Worm (Caenorhabditis elegans) whole organism, late embryonic: ENCODE data around the gene T22C8.1.

ENCODE experiments used
- C08G9.2 ChIP-seq: sonication (generic microtip); optimal IDR thresholded peaks from 2 replicates; lab custom pipeline; 2016; ENCODE audit warnings: mild to moderate bottlenecking, missing genetic modification characterization, moderate library complexity, missing compliant biosample characterization
- F13H6.1 ChIP-seq: sonication (generic microtip); optimal IDR thresholded peaks from 2 replicates; lab custom pipeline; 2016; ENCODE audit warnings: missing genetic modification characterization, missing compliant biosample characterization
- K02D7.2 ChIP-seq: sonication (generic microtip); optimal IDR thresholded peaks from 2 replicates; lab custom pipeline; 2017; ENCODE audit warnings: mild to moderate bottlenecking, missing genetic modification characterization, missing compliant biosample characterization
- T23F11.4 ChIP-seq: fragments of 200-800 bp; sonication (Bioruptor generic); optimal IDR thresholded peaks from 2 replicates; lab custom pipeline; 2018; ENCODE audit warnings: mild to moderate bottlenecking, missing genetic modification characterization, missing compliant biosample characterization
- ahr-1 ChIP-seq: sonication (generic microtip); optimal IDR thresholded peaks from 2 replicates; lab custom pipeline; 2016; ENCODE audit warnings: missing genetic modification characterization, missing compliant biosample characterization
- ceh-18 ChIP-seq: sonication (generic microtip); optimal IDR thresholded peaks from 2 replicates; lab custom pipeline; 2016; ENCODE audit warnings: missing genetic modification characterization, missing compliant biosample characterization
- ceh-19 ChIP-seq: fragments of 200-800 bp; sonication (Bioruptor generic); optimal IDR thresholded peaks from 2 replicates; lab custom pipeline; 2018; ENCODE audit warnings: mild to moderate bottlenecking, missing genetic modification characterization, missing compliant biosample characterization
- ceh-2 ChIP-seq: sonication (generic microtip); optimal IDR thresholded peaks from 2 replicates; lab custom pipeline; 2016; ENCODE audit warnings: missing genotype, missing genetic modification characterization, missing compliant biosample characterization
- ceh-22 ChIP-seq: sonication (generic microtip); optimal IDR thresholded peaks from 2 replicates; lab custom pipeline; 2017; ENCODE audit warnings: missing biosample characterization, missing genetic modification characterization
- ceh-24 ChIP-seq: sonication (generic microtip); optimal IDR thresholded peaks from 2 replicates; lab custom pipeline; 2016; ENCODE audit warnings: mild to moderate bottlenecking, missing genetic modification characterization, missing compliant biosample characterization
- ceh-30 ChIP-seq: fragments of 150-350 bp; optimal IDR thresholded peaks from 2 replicates; lab custom pipeline; 2014; ENCODE audit warnings: missing biosample characterization, missing genetic modification characterization
- ceh-34 ChIP-seq: sonication (generic microtip); optimal IDR thresholded peaks from 2 replicates; lab custom pipeline; 2016; ENCODE audit warnings: mild to moderate bottlenecking, missing genetic modification characterization, missing compliant biosample characterization
- ceh-45 ChIP-seq: fragments of 200-800 bp; sonication (Bioruptor generic); IDR thresholded peaks from 2 replicates; pipeline ENCODE4 v1.3.6; 2022; ENCODE audit warnings: missing genetic modification reagents, missing genetic modification characterization, missing compliant biosample characterization
- ceh-48 ChIP-seq: sonication (generic microtip); optimal IDR thresholded peaks from 2 replicates; lab custom pipeline; 2016; ENCODE audit warnings: missing genetic modification characterization, inconsistent platforms, missing compliant biosample characterization
- ceh-6 ChIP-seq: fragments of 200-800 bp; sonication (Bioruptor generic); optimal IDR thresholded peaks from 2 replicates; lab custom pipeline; 2018; ENCODE audit warnings: mild to moderate bottlenecking, missing genetic modification characterization, missing compliant biosample characterization
- dve-1 ChIP-seq: sonication (generic microtip); optimal IDR thresholded peaks from 2 replicates; lab custom pipeline; 2017; ENCODE audit warnings: antibody characterized with exemption, mild to moderate bottlenecking, missing genetic modification characterization, missing compliant biosample characterization
- elt-2 ChIP-seq: sonication (generic microtip); optimal IDR thresholded peaks from 2 replicates; lab custom pipeline; 2016; ENCODE audit warnings: missing genetic modification reagents, missing genetic modification characterization, missing compliant biosample characterization
- fax-1 ChIP-seq: sonication (generic microtip); optimal IDR thresholded peaks from 2 replicates; lab custom pipeline; 2016; ENCODE audit warnings: missing genotype, missing genetic modification characterization, missing compliant biosample characterization
- fkh-10 ChIP-seq: fragments of 150-350 bp; optimal IDR thresholded peaks from 2 replicates; lab custom pipeline; 2014; ENCODE audit warnings: missing biosample characterization, missing genetic modification reagents, missing genetic modification characterization
- fkh-6 ChIP-seq: sonication (generic microtip); optimal IDR thresholded peaks from 2 replicates; lab custom pipeline; 2016; ENCODE audit warnings: missing genetic modification characterization, missing compliant biosample characterization
- hlh-13 ChIP-seq: fragments of 200-800 bp; sonication (Bioruptor generic); optimal IDR thresholded peaks from 2 replicates; lab custom pipeline; 2018; ENCODE audit warnings: mild to moderate bottlenecking, missing genetic modification characterization, missing compliant biosample characterization
- hlh-15 ChIP-seq: sonication (generic microtip); optimal IDR thresholded peaks from 2 replicates; lab custom pipeline; 2016; ENCODE audit warnings: missing genetic modification characterization, missing compliant biosample characterization
- hlh-6 ChIP-seq: sonication (generic microtip); optimal IDR thresholded peaks from 2 replicates; lab custom pipeline; 2016; ENCODE audit warnings: missing genotype, missing genetic modification characterization, missing compliant biosample characterization
- hlh-8 ChIP-seq: sonication (generic microtip); optimal IDR thresholded peaks from 2 replicates; lab custom pipeline; 2016; ENCODE audit warnings: missing genotype, missing genetic modification characterization, missing compliant biosample characterization
- lim-6 ChIP-seq: sonication (generic microtip); optimal IDR thresholded peaks from 2 replicates; lab custom pipeline; 2016; ENCODE audit warnings: missing genetic modification characterization, missing compliant biosample characterization
- mec-3 ChIP-seq: sonication (generic microtip); optimal IDR thresholded peaks from 2 replicates; lab custom pipeline; 2016; ENCODE audit warnings: borderline replicate concordance, missing genetic modification characterization, missing compliant biosample characterization
- nfya-1 ChIP-seq: sonication (generic microtip); optimal IDR thresholded peaks from 2 replicates; lab custom pipeline; 2017; ENCODE audit warnings: missing genetic modification characterization, mild to moderate bottlenecking, missing compliant biosample characterization, antibody characterized with exemption, moderate library complexity
- nhr-232 ChIP-seq: sonication (generic microtip); optimal IDR thresholded peaks from 2 replicates; lab custom pipeline; 2016; ENCODE audit warnings: missing genetic modification characterization, missing compliant biosample characterization
- odd-2 ChIP-seq: sonication (generic microtip); optimal IDR thresholded peaks from 2 replicates; lab custom pipeline; 2017; ENCODE audit warnings: antibody characterized with exemption, mild to moderate bottlenecking, missing genetic modification characterization, missing compliant biosample characterization
- pag-3 ChIP-seq: sonication (generic microtip); optimal IDR thresholded peaks from 2 replicates; lab custom pipeline; 2016; ENCODE audit warnings: missing compliant biosample characterization, missing genetic modification characterization, borderline replicate concordance
- pat-9 ChIP-seq: fragments of 200-800 bp; sonication (Bioruptor generic); optimal IDR thresholded peaks from 2 replicates; lab custom pipeline; 2018; ENCODE audit warnings: mild to moderate bottlenecking, missing genetic modification characterization, moderate library complexity, missing compliant biosample characterization
- pax-1 ChIP-seq: fragments of 150-350 bp; optimal IDR thresholded peaks from 2 replicates; lab custom pipeline; 2014; ENCODE audit warnings: missing biosample characterization, missing genetic modification characterization
- pha-4 ChIP-seq: fragments of 150-350 bp; optimal IDR thresholded peaks from 2 replicates; lab custom pipeline; 2018; ENCODE audit warnings: missing biosample characterization, missing genetic modification reagents, missing genetic modification characterization
- pqm-1 ChIP-seq: sonication (generic microtip); optimal IDR thresholded peaks from 2 replicates; lab custom pipeline; 2016; ENCODE audit warnings: missing genetic modification characterization, missing compliant biosample characterization
- ref-2 ChIP-seq: sonication (generic microtip); optimal IDR thresholded peaks from 2 replicates; lab custom pipeline; 2016; ENCODE audit warnings: missing genetic modification characterization, missing compliant biosample characterization
- sdc-2 ChIP-seq: sonication (generic microtip); optimal IDR thresholded peaks from 2 replicates; lab custom pipeline; 2016; ENCODE audit warnings: missing genotype, missing genetic modification characterization, missing compliant biosample characterization
- sox-2 ChIP-seq: fragments of 200-800 bp; sonication (Bioruptor generic); IDR thresholded peaks from 2 replicates; pipeline ENCODE4 v1.3.6; 2022; ENCODE audit warnings: missing genetic modification reagents, missing genetic modification characterization, missing compliant biosample characterization
- syd-9 ChIP-seq: sonication (generic microtip); optimal IDR thresholded peaks from 2 replicates; lab custom pipeline; 2016; ENCODE audit warnings: mild to moderate bottlenecking, missing genetic modification characterization, moderate library complexity, missing compliant biosample characterization
- ttx-3 ChIP-seq: sonication (generic microtip); optimal IDR thresholded peaks from 2 replicates; lab custom pipeline; 2016; ENCODE audit warnings: missing genetic modification reagents, missing genetic modification characterization, missing compliant biosample characterization
- unc-42 ChIP-seq: sonication (generic microtip); optimal IDR thresholded peaks from 2 replicates; lab custom pipeline; 2016; ENCODE audit warnings: missing genotype, missing genetic modification characterization, missing compliant biosample characterization
- unc-55 ChIP-seq: sonication (generic microtip); optimal IDR thresholded peaks from 2 replicates; lab custom pipeline; 2017; ENCODE audit warnings: missing biosample characterization, missing genetic modification reagents, missing genetic modification characterization
- unc-86 ChIP-seq: sonication (generic microtip); optimal IDR thresholded peaks from 2 replicates; lab custom pipeline; 2016; ENCODE audit warnings: missing genetic modification characterization, missing compliant biosample characterization
- ztf-16 ChIP-seq: sonication (generic microtip); optimal IDR thresholded peaks from 2 replicates; lab custom pipeline; 2017; ENCODE audit warnings: missing genetic modification characterization, missing compliant biosample characterization

T22C8.1 gene

ce11 chrII:8626598-8626997 lies 14.0 kb downstream of the T22C8.1 start:
- TF ChIP-seq dve-1 (tag; lab: Kevin White, UChicago), result no peak
- no peak for TF ChIP-seq hlh-8 (tag; lab: Kevin White, UChicago)
- TF ChIP-seq ref-2 (tag; lab: Kevin White, UChicago), result no peak

ce11 chrII:8627907-8628306 lies 15.3 kb downstream of the T22C8.1 start:
- no peak for TF ChIP-seq ceh-2 (tag; lab: Kevin White, UChicago)
- TF ChIP-seq pag-3 (tag; lab: Kevin White, UChicago), result no peak
- no peak for TF ChIP-seq lim-6 (tag; lab: Kevin White, UChicago)
- TF ChIP-seq ceh-6, result no peak
- no peak for TF ChIP-seq ceh-30 (tag; lab: Kevin White, UChicago)
- TF ChIP-seq ttx-3, result no peak
- no peak for TF ChIP-seq ztf-16 (tag; lab: Kevin White, UChicago)
- TF ChIP-seq pha-4, result no peak
- TF ChIP-seq sox-2, result no peak
- TF ChIP-seq fax-1 (tag; lab: Kevin White, UChicago), result no peak
- TF ChIP-seq pax-1 (tag; lab: Kevin White, UChicago), result no peak
- no peak for TF ChIP-seq ceh-24
- no peak for TF ChIP-seq unc-86 (tag; lab: Kevin White, UChicago)
- TF ChIP-seq unc-55 (GFP tag; lab: Kevin White, UChicago), result no peak
- no peak for TF ChIP-seq hlh-8 (tag; lab: Kevin White, UChicago)
- TF ChIP-seq fkh-6 (tag; lab: Kevin White, UChicago), result no peak
- TF ChIP-seq ceh-48 (tag; lab: Kevin White, UChicago), result no peak
- no peak for TF ChIP-seq odd-2 (tag; lab: Kevin White, UChicago)
- TF ChIP-seq dve-1 (tag; lab: Kevin White, UChicago), result no peak
- TF ChIP-seq syd-9 (tag; lab: Kevin White, UChicago), result no peak

DNA sequence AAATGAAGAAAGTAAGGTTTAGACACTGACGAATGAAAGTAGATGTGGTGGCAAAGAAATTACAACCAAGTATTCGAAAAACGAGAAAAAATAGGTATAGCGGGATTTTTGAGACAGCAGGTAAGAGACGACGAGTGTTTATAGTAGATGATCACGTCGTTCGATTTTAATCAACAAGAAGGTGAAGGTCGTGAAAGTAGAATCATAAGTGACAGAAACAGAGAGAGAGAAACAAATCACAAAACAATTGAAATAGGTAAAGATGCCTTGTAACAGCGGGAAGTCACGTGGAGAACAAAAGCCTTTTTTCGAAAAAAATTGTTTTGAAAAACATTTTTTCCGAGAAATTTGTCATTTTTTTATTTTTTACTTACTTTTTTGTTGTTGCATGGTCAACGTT lies 17.5 kb downstream of the T22C8.1 start, which contains the start of gene T22C8.6:
T22C8.6 (minus strand) TSS at position 194 of the 400 bp plus-strand sequence.
- no peak for TF ChIP-seq F13H6.1
- TF ChIP-seq ceh-18 (tag; lab: Kevin White, UChicago), result no peak
- TF ChIP-seq ceh-22 (tag; lab: Kevin White, UChicago), result no peak
- no peak for TF ChIP-seq T23F11.4 (GFP tag; lab: Kevin White, UChicago)
- TF ChIP-seq pqm-1 (tag; lab: Kevin White, UChicago), result no peak
- no peak for TF ChIP-seq sdc-2
- TF ChIP-seq ceh-34, result no peak
- TF ChIP-seq sox-2, result no peak
- no peak for TF ChIP-seq pat-9
- TF ChIP-seq ahr-1 (tag; lab: Kevin White, UChicago), result no peak
- no peak for TF ChIP-seq ttx-3
- no peak for TF ChIP-seq nfya-1 (tag; lab: Kevin White, UChicago)
- no peak for TF ChIP-seq nhr-232
- no peak for TF ChIP-seq ceh-24
- TF ChIP-seq pha-4, result no peak
- TF ChIP-seq C08G9.2 (tag; lab: Kevin White, UChicago), result no peak
- TF ChIP-seq pax-1 (tag; lab: Kevin White, UChicago), result no peak
- no peak for TF ChIP-seq hlh-13
- no peak for TF ChIP-seq unc-42 (tag; lab: Kevin White, UChicago)

ce11 chrII:8631766-8632165 lies 19.2 kb downstream of the T22C8.1 start:
- TF ChIP-seq ttx-3 (no peak), unc-55 (GFP tag; lab: Kevin White, UChicago) (no peak), pqm-1 (tag; lab: Kevin White, UChicago) (no peak), ceh-30 (tag; lab: Kevin White, UChicago) (no peak), sdc-2 (no peak), mec-3 (tag; lab: Kevin White, UChicago) (no peak), elt-2 (tag; lab: Kevin White, UChicago) (no peak), ceh-45 (GFP tag; lab: Robert Waterston, UW) (no peak), ceh-24 (no peak), odd-2 (tag; lab: Kevin White, UChicago) (no peak), hlh-15 (no peak), sox-2 (no peak), hlh-6 (tag; lab: Kevin White, UChicago) (no peak), K02D7.2 (tag; lab: Kevin White, UChicago) (no peak), ceh-19 (no peak), unc-42 (tag; lab: Kevin White, UChicago) (no peak), fkh-10 (no peak), ceh-22 (tag; lab: Kevin White, UChicago) (no peak)
